Worm (Caenorhabditis elegans): ENCODE data around the gene thoc-7.

- TF ChIP-seq ama-1 (optimal IDR thresholded peaks at IDR 0.05), result no peak
- no peak for TF ChIP-seq F13C5.2 (tag; optimal IDR thresholded peaks at IDR 0.05)
- no peak for TF ChIP-seq hmbx-1 (tag; optimal IDR thresholded peaks at IDR 0.05)
- no peak for TF ChIP-seq sea-1 (GFP tag; conservative IDR thresholded peaks at IDR 0.05)
- no peak for TF ChIP-seq hnd-1 (tag; optimal IDR thresholded peaks at IDR 0.05)
- TF ChIP-seq pes-1 (GFP tag; IDR thresholded peaks at IDR 0.05), result no peak
- TF ChIP-seq aly-1 (tag; optimal IDR thresholded peaks at IDR 0.05), result no peak
- no peak for TF ChIP-seq scrt-1 (GFP tag; IDR thresholded peaks at IDR 0.05)
- TF ChIP-seq tbx-11 (GFP tag; IDR thresholded peaks at IDR 0.05), result no peak
- TF ChIP-seq tbx-37 (GFP tag; conservative IDR thresholded peaks at IDR 0.05), result no peak
- no peak for TF ChIP-seq ceh-36 (tag; optimal IDR thresholded peaks at IDR 0.05)
- TF ChIP-seq tra-4 (tag; optimal IDR thresholded peaks at IDR 0.05), result no peak
- TF ChIP-seq B0310.2 (tag; optimal IDR thresholded peaks at IDR 0.05), result no peak
- no peak for TF ChIP-seq ceh-13 (GFP tag; optimal IDR thresholded peaks at IDR 0.05)
Observed at ce11 chrIV:13927641-13928040, 45.1 kb downstream of the thoc-7 start.
